Fruit fly (Drosophila melanogaster) whole organism, wandering third instar larva: ENCODE results near the gene CG15443.

ENCODE experiments used
- Abd-B ChIP-seq: fragments of >200 bp; optimal IDR thresholded peaks from 2 replicates; lab custom pipeline; 2017; ENCODE audit warnings: missing biosample characterization, missing genetic modification characterization
- Dfd ChIP-seq: fragments of >200 bp; optimal IDR thresholded peaks from 2 replicates; lab custom pipeline; 2017; ENCODE audit warnings: missing biosample characterization, missing genetic modification characterization
- HLH106 ChIP-seq: fragments of 200-800 bp; optimal IDR thresholded peaks from 3 replicates; lab custom pipeline; 2019; ENCODE audit warnings: missing biosample characterization, mild to moderate bottlenecking, missing genetic modification characterization, moderate library complexity
- Jra ChIP-seq: sonication (Bioruptor generic); optimal IDR thresholded peaks from 2 replicates; lab custom pipeline; 2016; ENCODE audit warnings: missing biosample characterization, missing genetic modification characterization
- N ChIP-seq: fragments of >200 bp; optimal IDR thresholded peaks from 2 replicates; lab custom pipeline; 2018; ENCODE audit warnings: missing biosample characterization, missing external identifiers, missing genetic modification characterization
- OdsH ChIP-seq: fragments of 200-800 bp; sonication (Bioruptor generic); optimal IDR thresholded peaks from 2 replicates; lab custom pipeline; 2016; ENCODE audit warnings: missing biosample characterization, mild to moderate bottlenecking, missing genetic modification characterization
- Rel ChIP-seq, 2 experiments: fragments of 200-800 bp; sonication (Bioruptor generic) in 1 of 2; optimal IDR thresholded peaks; 2 replicates in 1 of 2; 3 replicates in 1 of 2; lab custom pipeline; 2016 to 2019; ENCODE audit warnings: mild to moderate bottlenecking in 2 of 2, missing biosample characterization in 2 of 2, missing genetic modification characterization in 2 of 2, moderate library complexity in 1 of 2
- Sp1 ChIP-seq: fragments of 200-800 bp; sonication (Bioruptor generic); optimal IDR thresholded peaks from 3 replicates; lab custom pipeline; 2019; ENCODE audit warnings: missing biosample characterization, mild to moderate bottlenecking, missing genetic modification characterization, moderate library complexity
- dsf ChIP-seq: sonication (Bioruptor generic); optimal IDR thresholded peaks from 2 replicates; lab custom pipeline; 2016; ENCODE audit warnings: missing biosample characterization, missing genetic modification characterization, borderline replicate concordance
- ey ChIP-seq: fragments of 200-800 bp; sonication (Bioruptor generic); optimal IDR thresholded peaks from 2 replicates; lab custom pipeline; 2016; ENCODE audit warnings: missing biosample characterization, missing genetic modification characterization
- jim ChIP-seq: fragments of 175-275, 200-325 bp; sonication (Bioruptor generic); optimal IDR thresholded peaks from 2 replicates; lab custom pipeline; 2016; ENCODE audit warnings: missing biosample characterization, mild to moderate bottlenecking, missing genetic modification characterization
- lola ChIP-seq: fragments of >200 bp; optimal IDR thresholded peaks from 2 replicates; lab custom pipeline; 2017; ENCODE audit warnings: missing biosample characterization, missing genetic modification characterization
- psq ChIP-seq: fragments of 200-800 bp; sonication (Bioruptor generic); optimal IDR thresholded peaks from 3 replicates; lab custom pipeline; 2017; ENCODE audit warnings: missing biosample characterization, mild to moderate bottlenecking, missing genetic modification characterization, moderate library complexity
- rgr ChIP-seq: fragments of 200-800 bp; sonication (Bioruptor generic); optimal IDR thresholded peaks from 3 replicates; lab custom pipeline; 2016; ENCODE audit warnings: missing biosample characterization, mild to moderate bottlenecking, missing genetic modification characterization

DNA sequence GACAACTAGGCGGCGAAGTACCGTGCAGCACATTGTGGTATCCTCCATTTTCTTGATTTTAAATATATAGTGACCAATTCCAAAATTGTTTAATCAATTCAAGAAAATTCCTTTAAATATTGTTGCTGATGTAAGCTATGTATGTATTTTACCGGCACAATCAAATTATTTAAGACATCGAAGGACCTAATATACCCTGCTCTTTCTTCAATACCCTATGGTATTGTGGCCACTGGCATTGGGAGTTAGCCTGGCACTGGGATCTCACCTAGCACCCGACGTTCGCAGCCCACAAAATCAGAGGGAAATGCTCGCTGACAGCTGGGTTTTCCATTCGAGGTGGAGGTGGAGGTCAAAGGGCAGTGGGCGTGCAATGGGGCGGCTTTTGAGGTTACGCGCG is 41.1 kb downstream of the CG15443 start:
- TF ChIP-seq Sp1 (GFP tag; lab: Kevin White, UChicago): no peak
- TF ChIP-seq psq (GFP tag; lab: Kevin White, UChicago): no peak
- TF ChIP-seq Dfd (GFP tag; lab: Kevin White, UChicago): no peak
- TF ChIP-seq Jra (GFP tag; lab: Kevin White, UChicago): no peak
- no peak for TF ChIP-seq jim (GFP tag; lab: Kevin White, UChicago)
- TF ChIP-seq rgr (GFP tag; lab: Kevin White, UChicago): no peak
- TF ChIP-seq ey (GFP tag; lab: Kevin White, UChicago): no peak
- TF ChIP-seq HLH106 (tag; lab: Kevin White, UChicago): no peak
- TF ChIP-seq Abd-B (GFP tag; lab: Kevin White, UChicago): no peak
- TF ChIP-seq dsf (GFP tag; lab: Kevin White, UChicago): no peak
- TF ChIP-seq N (GFP tag; lab: Kevin White, UChicago): no peak
- no peak for TF ChIP-seq OdsH (GFP tag; lab: Kevin White, UChicago)
- TF ChIP-seq lola (GFP tag; lab: Kevin White, UChicago): no peak
- no peak for TF ChIP-seq Rel (GFP tag; optimal IDR thresholded peaks at IDR 0.05; lab: Kevin White, UChicago)
- TF ChIP-seq Rel (tag; optimal IDR thresholded peaks at IDR 0.05; lab: Kevin White, UChicago): no peak
